Fruit fly (Drosophila melanogaster): ENCODE data around the gene CG33169.

The CG33169 gene

dm6 chr3L:22835144-22835964, 28.3 kb upstream of the CG33169 start, which contains the start of gene jim (continued):
- TF ChIP-seq CG13287 (GFP tag; IDR thresholded peaks at IDR 0.05; ENCODE audit: partially characterized antibody) (peak; percentile 65), Sin3A (optimal IDR thresholded peaks at IDR 0.05) (no peak), Nf-YA (GFP tag; IDR thresholded peaks at IDR 0.05) (no peak), CG11398 (GFP tag; optimal IDR thresholded peaks at IDR 0.05) (no peak), onecut (GFP tag; IDR thresholded peaks at IDR 0.05) (peak; percentile 45; the same call in 1 of the 2 replicates), NFAT (GFP tag; IDR thresholded peaks at IDR 0.05) (peak; percentile 45; the same call in 1 of the 2 replicates), HLH4C (GFP tag; IDR thresholded peaks at IDR 0.05; ENCODE audit: partially characterized antibody) (0 out of 3 replicates have a peak, but pooled peaks have one; percentile 49), mld (GFP tag; IDR thresholded peaks at IDR 0.05; ENCODE audit: partially characterized antibody) (no peak), vvl (GFP tag; IDR thresholded peaks at IDR 0.05) (peak; percentile 71), ind (GFP tag; optimal IDR thresholded peaks at IDR 0.05) (no peak), sens-2 (GFP tag; IDR thresholded peaks at IDR 0.05) (no peak), CG16863 (GFP tag; optimal IDR thresholded peaks at IDR 0.05) (no peak), CG13894 (tag; optimal IDR thresholded peaks at IDR 0.05) (peak; percentile 79), Deaf1 (tag; optimal IDR thresholded peaks at IDR 0.05) (peak; percentile 91), CG5953 (GFP tag; IDR thresholded peaks at IDR 0.05) (0 out of 2 replicates have a peak, but pooled peaks have one; percentile 21), CG14050 (GFP tag; IDR thresholded peaks at IDR 0.05) (no peak; the same call in 2 of the 3 replicates), Hand (GFP tag; optimal IDR thresholded peaks at IDR 0.05) (peak; percentile 65), H15 (GFP tag; IDR thresholded peaks at IDR 0.05) (no peak), CG8290 (GFP tag; optimal IDR thresholded peaks at IDR 0.05) (no peak), CG8290 (tag; optimal IDR thresholded peaks at IDR 0.05) (peak in 1 of 2 experiments; percentile 37), bsh (GFP tag; optimal IDR thresholded peaks at IDR 0.05) (peak in 1 of 2 experiments; percentile 63), psq (GFP tag; optimal IDR thresholded peaks at IDR 0.05) (peak; percentile 9), Hmr (GFP tag; optimal IDR thresholded peaks at IDR 0.05) (peak; percentile 60), Atf6 (GFP tag; IDR thresholded peaks at IDR 0.05) (peak; percentile 32; the same call in 1 of the 2 replicates), CG18619 (GFP tag; optimal IDR thresholded peaks at IDR 0.05) (no peak), cg (GFP tag; optimal IDR thresholded peaks at IDR 0.05) (peak; percentile 88), CG17912 (GFP tag; optimal IDR thresholded peaks at IDR 0.05) (no peak), Hey (tag; optimal IDR thresholded peaks at IDR 0.05) (no peak), CG7786 (GFP tag; optimal IDR thresholded peaks at IDR 0.05) (no peak), nom (GFP tag; optimal IDR thresholded peaks at IDR 0.05) (peak; percentile 79), bcd (GFP tag; optimal IDR thresholded peaks at IDR 0.05) (peak; percentile 11), bab2 (GFP tag; optimal IDR thresholded peaks at IDR 0.05) (no peak), E2f1 (GFP tag; IDR thresholded peaks at IDR 0.05) (no peak), org-1 (GFP tag; optimal IDR thresholded peaks at IDR 0.05) (no peak), NK7.1 (GFP tag; optimal IDR thresholded peaks at IDR 0.05) (no peak), Drgx (GFP tag; IDR thresholded peaks at IDR 0.05) (peak; percentile 62), CG7928 (GFP tag; optimal IDR thresholded peaks at IDR 0.05) (no peak), Fer1 (GFP tag; optimal IDR thresholded peaks at IDR 0.05) (peak; percentile 68), Ets97D (GFP tag; optimal IDR thresholded peaks at IDR 0.05) (no peak), CG12071 (GFP tag; optimal IDR thresholded peaks at IDR 0.05) (peak; percentile 30), CG11723 (GFP tag; optimal IDR thresholded peaks at IDR 0.05) (peak; percentile 14), CG13624 (GFP tag; optimal IDR thresholded peaks at IDR 0.05) (no peak), YL-1 (GFP tag; optimal IDR thresholded peaks at IDR 0.05) (no peak), btn (GFP tag; optimal IDR thresholded peaks at IDR 0.05) (no peak), NC2α (GFP tag; optimal IDR thresholded peaks at IDR 0.05) (no peak), Rfx (GFP tag; IDR thresholded peaks at IDR 0.05) (peak; percentile 24), CG7963 (GFP tag; IDR thresholded peaks at IDR 0.05; ENCODE audit: partially characterized antibody) (no peak), CG30020 (tag; optimal IDR thresholded peaks at IDR 0.05) (no peak), Vsx1 (GFP tag; optimal IDR thresholded peaks at IDR 0.05) (no peak), ash1 (GFP tag; optimal IDR thresholded peaks at IDR 0.05) (peak; percentile 51)
